Worm (Caenorhabditis elegans): ENCODE data around the gene C29A12.22.

- no peak for TF ChIP-seq unc-39 (tag; optimal IDR thresholded peaks at IDR 0.05)
- no peak for TF ChIP-seq ceh-83 (GFP tag; optimal IDR thresholded peaks at IDR 0.05)
- TF ChIP-seq nhr-76 (tag; optimal IDR thresholded peaks at IDR 0.05): no peak
- no peak for TF ChIP-seq M03D4.4 (tag; optimal IDR thresholded peaks at IDR 0.05)
- no peak for TF ChIP-seq elt-3 (tag; optimal IDR thresholded peaks at IDR 0.05)
- TF ChIP-seq unc-62 (GFP tag; optimal IDR thresholded peaks at IDR 0.05): no peak
- TF ChIP-seq lin-13 (tag; optimal IDR thresholded peaks at IDR 0.05): no peak
- TF ChIP-seq lsy-2 (tag; optimal IDR thresholded peaks at IDR 0.05): no peak
- TF ChIP-seq hlh-1 (tag; optimal IDR thresholded peaks at IDR 0.05): no peak
Measured at ce11 chrV:10771390-10771789, 40.5 kb upstream of the C29A12.22 start, which contains the start of gene D1054.3.

Data from whole organism, mixed stage, embryonic.